Worm (Caenorhabditis elegans): ENCODE measurements around the gene B0403.3.
A peak's percentile ranks its signal among the peaks of the same experiment; 100 is the strongest.

The B0403.3 gene

ce11 chrX:7096349-7096748 is 33.2 kb upstream of the B0403.3 start, which contains the start of gene C36B7.5:
TSS of gene C36B7.5 (minus strand) at chrX:7096449.
- TF ChIP-seq sptf-1 (tag; optimal IDR thresholded peaks at IDR 0.05), result no peak
- TF ChIP-seq mdl-1 (tag; optimal IDR thresholded peaks at IDR 0.05), result no peak
- no peak for TF ChIP-seq nhr-12 (tag; optimal IDR thresholded peaks at IDR 0.05)
- no peak for TF ChIP-seq egl-27 (tag; optimal IDR thresholded peaks at IDR 0.05)
- TF ChIP-seq unc-98 (GFP tag; IDR thresholded peaks at IDR 0.05), result no peak
- TF ChIP-seq dsc-1 (tag; optimal IDR thresholded peaks at IDR 0.05), result no peak
- TF ChIP-seq unc-62 (GFP tag; optimal IDR thresholded peaks at IDR 0.05), result no peak
- TF ChIP-seq C04F5.9 (tag; optimal IDR thresholded peaks at IDR 0.05), result no peak
- TF ChIP-seq vab-15 (tag; optimal IDR thresholded peaks at IDR 0.05), result no peak
- TF ChIP-seq nhr-76 (tag; optimal IDR thresholded peaks at IDR 0.05), result no peak
- no peak for TF ChIP-seq jun-1 (tag; optimal IDR thresholded peaks at IDR 0.05)
- no peak for TF ChIP-seq lin-39 (tag; optimal IDR thresholded peaks at IDR 0.05)
- no peak for TF ChIP-seq irx-1 (tag; optimal IDR thresholded peaks at IDR 0.05)
- no peak for TF ChIP-seq nhr-77 (tag; optimal IDR thresholded peaks at IDR 0.05)

ce11 chrX:7085912-7086311 is 22.8 kb upstream of the B0403.3 start, which contains the start of gene C36B7.4:
TSS of gene C36B7.4 (minus strand) at chrX:7086012.
- no peak for TF ChIP-seq unc-86 (tag; optimal IDR thresholded peaks at IDR 0.05)
- no peak for TF ChIP-seq ceh-8 (GFP tag; optimal IDR thresholded peaks at IDR 0.05)
- no peak for TF ChIP-seq sptf-1 (tag; optimal IDR thresholded peaks at IDR 0.05)
- no peak for TF ChIP-seq lin-15B (tag; optimal IDR thresholded peaks at IDR 0.05)
- no peak for TF ChIP-seq nhr-237 (tag; optimal IDR thresholded peaks at IDR 0.05)
- no peak for TF ChIP-seq mdl-1 (tag; optimal IDR thresholded peaks at IDR 0.05)
- TF ChIP-seq lin-13 (GFP tag; optimal IDR thresholded peaks at IDR 0.05), result no peak
- no peak for TF ChIP-seq skn-1 (tag; optimal IDR thresholded peaks at IDR 0.05)
- TF ChIP-seq fkh-10 (GFP tag; optimal IDR thresholded peaks at IDR 0.05), result no peak
- TF ChIP-seq snu-23 (GFP tag; optimal IDR thresholded peaks at IDR 0.05), result no peak
- TF ChIP-seq egl-13 (tag; optimal IDR thresholded peaks at IDR 0.05), result no peak
- no peak for TF ChIP-seq C04F5.9 (tag; optimal IDR thresholded peaks at IDR 0.05)
- no peak for TF ChIP-seq aha-1 (tag; optimal IDR thresholded peaks at IDR 0.05)
- TF ChIP-seq vab-15 (tag; optimal IDR thresholded peaks at IDR 0.05), result no peak

ce11 chrX:7085067-7085466 is 21.9 kb upstream of the B0403.3 start, which contains the start of gene Y1B5A.1:
TSS of gene Y1B5A.1 (plus strand) at chrX:7085367.
- TF ChIP-seq hpl-2 (GFP tag; optimal IDR thresholded peaks at IDR 0.05) (no peak), ceh-88 (GFP tag; IDR thresholded peaks at IDR 0.05) (no peak), ceh-90 (tag; optimal IDR thresholded peaks at IDR 0.05) (no peak), unc-86 (tag; optimal IDR thresholded peaks at IDR 0.05) (no peak), tlp-1 (tag; optimal IDR thresholded peaks at IDR 0.05) (no peak), ces-1 (GFP tag; optimal IDR thresholded peaks at IDR 0.05) (no peak), hlh-17 (GFP tag; optimal IDR thresholded peaks at IDR 0.05; ENCODE audit: borderline replicate concordance) (no peak), zag-1 (tag; optimal IDR thresholded peaks at IDR 0.05) (no peak), nhr-85 (tag) (no peak), mef-2 (tag; optimal IDR thresholded peaks at IDR 0.05) (no peak), nhr-11 (tag; optimal IDR thresholded peaks at IDR 0.05) (no peak), unc-130 (tag; optimal IDR thresholded peaks at IDR 0.05) (no peak), fos-1 (tag; optimal IDR thresholded peaks at IDR 0.05) (no peak), fkh-10 (GFP tag; optimal IDR thresholded peaks at IDR 0.05) (no peak), lin-14 (GFP tag; optimal IDR thresholded peaks at IDR 0.05) (no peak)

ce11 chrX:7076485-7076884 is 13.3 kb upstream of the B0403.3 start:
- no peak for TF ChIP-seq lin-35 (GFP tag; optimal IDR thresholded peaks at IDR 0.05)
- peak; percentile 80 for TF ChIP-seq lin-39 (tag; optimal IDR thresholded peaks at IDR 0.05)
- TF ChIP-seq lin-14 (GFP tag; optimal IDR thresholded peaks at IDR 0.05), result peak; percentile 83
- TF ChIP-seq nhr-71 (tag; optimal IDR thresholded peaks at IDR 0.05), result peak; percentile 54
- TF ChIP-seq efl-1 (optimal IDR thresholded peaks at IDR 0.05), result no peak
- TF ChIP-seq efl-1 (GFP tag; optimal IDR thresholded peaks at IDR 0.05 in 1 of 2), result peak in 1 of 2 experiments; percentile 83
- TF ChIP-seq rnt-1 (tag; optimal IDR thresholded peaks at IDR 0.05), result peak; percentile 57
- peak; percentile 34 for TF ChIP-seq xbp-1 (tag; optimal IDR thresholded peaks at IDR 0.05)
- TF ChIP-seq nhr-77 (tag; optimal IDR thresholded peaks at IDR 0.05), result no peak
- no peak for TF ChIP-seq isw-1 (GFP tag; IDR thresholded peaks at IDR 0.05)

All from whole organism, L1 larva.